Fruit fly (Drosophila melanogaster) whole organism, embryonic: ENCODE data around the gene Dif.

Source experiments
- Bgb ChIP-seq: fragments of 200-800 bp; sonication (Bioruptor generic); IDR thresholded peaks from 2 replicates; pipeline ENCODE4 v1.3.6; 2022; ENCODE audit warnings: missing biosample characterization, missing genetic modification characterization; ENCODE audit not compliant: partially characterized antibody
- Blimp-1 ChIP-seq: fragments of 200-800 bp; sonication (Bioruptor generic); optimal IDR thresholded peaks from 3 replicates; lab custom pipeline; 2018; ENCODE audit warnings: missing biosample characterization, missing genetic modification characterization, mild to moderate bottlenecking, moderate library complexity, missing genetic modification reagents
- CG10267 ChIP-seq: fragments of 200-800 bp; sonication (Bioruptor generic); optimal IDR thresholded peaks from 2 replicates; lab custom pipeline; 2018; ENCODE audit warnings: missing biosample characterization, mild to moderate bottlenecking, missing genetic modification characterization, moderate library complexity
- CG11723 ChIP-seq: fragments of 200-800 bp; sonication (Bioruptor generic); optimal IDR thresholded peaks from 2 replicates; lab custom pipeline; 2017; ENCODE audit warnings: missing biosample characterization, mild to moderate bottlenecking, missing genetic modification characterization
- CG12071 ChIP-seq: fragments of 200-800 bp; sonication (Bioruptor generic); optimal IDR thresholded peaks from 3 replicates; lab custom pipeline; 2018; ENCODE audit warnings: missing biosample characterization, mild to moderate bottlenecking, missing genetic modification characterization
- CG14014 ChIP-seq: fragments of 200-800 bp; sonication (Bioruptor generic); IDR thresholded peaks from 2 replicates; pipeline ENCODE4 v1.3.6; 2022; ENCODE audit warnings: missing biosample characterization, missing genetic modification characterization
- CG15601 ChIP-seq: fragments of 200-800 bp; sonication (Bioruptor generic); optimal IDR thresholded peaks from 3 replicates; lab custom pipeline; 2019; ENCODE audit warnings: missing biosample characterization, mild to moderate bottlenecking, missing genetic modification characterization, moderate library complexity
- CG1603 ChIP-seq: fragments of 200-800 bp; sonication (Bioruptor generic); optimal IDR thresholded peaks from 2 replicates; lab custom pipeline; 2019; ENCODE audit warnings: missing biosample characterization, mild to moderate bottlenecking, missing genetic modification characterization, moderate library complexity
- CG16779 ChIP-seq: fragments of 200-800 bp; sonication (Bioruptor generic); IDR thresholded peaks from 2 replicates; pipeline ENCODE4 v1.3.6; 2022; ENCODE audit warnings: missing biosample characterization, missing genetic modification characterization
- CG17186 ChIP-seq: fragments of 200-800 bp; sonication (Bioruptor generic); optimal IDR thresholded peaks from 3 replicates; lab custom pipeline; 2017; ENCODE audit warnings: missing biosample characterization, missing genetic modification reagents, missing genetic modification characterization
- CG18599 ChIP-seq: fragments of 200-800 bp; sonication (Bioruptor generic); optimal IDR thresholded peaks from 3 replicates; lab custom pipeline; 2017; ENCODE audit warnings: missing biosample characterization, missing genetic modification characterization, mild to moderate bottlenecking, moderate library complexity, missing genetic modification reagents
- CG31365 ChIP-seq: fragments of 200-800 bp; sonication (Bioruptor generic); optimal IDR thresholded peaks from 2 replicates; lab custom pipeline; 2018; ENCODE audit warnings: missing biosample characterization, mild to moderate bottlenecking, missing genetic modification characterization
- CG33213 ChIP-seq: fragments of 200-800 bp; sonication (Bioruptor generic); optimal IDR thresholded peaks from 3 replicates; lab custom pipeline; 2016; ENCODE audit warnings: missing biosample characterization, missing genetic modification characterization
- CG33557 ChIP-seq: fragments of 200-800 bp; sonication (Bioruptor generic); optimal IDR thresholded peaks from 2 replicates; lab custom pipeline; 2019; ENCODE audit warnings: missing biosample characterization, mild to moderate bottlenecking, missing genetic modification characterization, moderate library complexity
- CG34376 ChIP-seq: fragments of 200-800 bp; sonication (Bioruptor generic); optimal IDR thresholded peaks from 2 replicates; lab custom pipeline; 2018; ENCODE audit warnings: missing biosample characterization, mild to moderate bottlenecking, missing genetic modification characterization
- CG9797 ChIP-seq: fragments of 200-800 bp; sonication (Bioruptor generic); optimal IDR thresholded peaks from 3 replicates; lab custom pipeline; 2018; ENCODE audit warnings: missing biosample characterization, mild to moderate bottlenecking, missing genetic modification characterization
- Dad ChIP-seq: fragments of 200-800 bp; sonication (Bioruptor generic); optimal IDR thresholded peaks from 3 replicates; lab custom pipeline; 2016; ENCODE audit warnings: missing biosample characterization, missing genetic modification characterization
- ERR ChIP-seq: fragments of 200-800 bp; sonication (Bioruptor generic); optimal IDR thresholded peaks from 2 replicates; lab custom pipeline; 2016; ENCODE audit warnings: missing biosample characterization, missing genetic modification characterization
- Ets65A ChIP-seq: fragments of 200-800 bp; sonication (Bioruptor generic); peaks from one replicate; lab custom pipeline; 2016; ENCODE audit warnings: missing biosample characterization, missing genetic modification characterization
- Gug ChIP-seq: fragments of 200-800 bp; sonication (Bioruptor generic); IDR thresholded peaks from 4 replicates; pipeline ENCODE4 v1.3.6; 2022; ENCODE audit warnings: missing biosample characterization, missing genetic modification characterization
- Jarid2 ChIP-seq: fragments of 200-800 bp; sonication (Bioruptor generic); optimal IDR thresholded peaks from 3 replicates; lab custom pipeline; 2017; ENCODE audit warnings: mild to moderate bottlenecking, missing biosample characterization, missing genetic modification reagents, missing genetic modification characterization
- MBD-R2 ChIP-seq: fragments of 200-800 bp; sonication (Bioruptor generic); IDR thresholded peaks from 2 replicates; pipeline ENCODE4 v1.3.6; 2022; ENCODE audit warnings: missing biosample characterization, missing genetic modification characterization
- MESR4 ChIP-seq: fragments of 200-800 bp; sonication (Bioruptor generic); optimal IDR thresholded peaks from 2 replicates; lab custom pipeline; 2018; ENCODE audit warnings: missing biosample characterization, mild to moderate bottlenecking, missing genetic modification characterization, moderate library complexity
- Meics ChIP-seq: fragments of 200-800 bp; sonication (Bioruptor generic); optimal IDR thresholded peaks from 2 replicates; lab custom pipeline; 2017; ENCODE audit warnings: missing biosample characterization, mild to moderate bottlenecking, missing genetic modification characterization
- Nf-YC ChIP-seq: fragments of 200-800 bp; optimal IDR thresholded peaks from 3 replicates; lab custom pipeline; 2019; ENCODE audit warnings: missing biosample characterization, mild to moderate bottlenecking, missing genetic modification characterization, moderate library complexity
- Oli ChIP-seq: fragments of 200-800 bp; sonication (Bioruptor generic); optimal IDR thresholded peaks from 2 replicates; lab custom pipeline; 2018; ENCODE audit warnings: missing biosample characterization, mild to moderate bottlenecking, missing genetic modification characterization, moderate library complexity
- Rfx ChIP-seq: fragments of 200-800 bp; sonication (Bioruptor generic); IDR thresholded peaks from 2 replicates; pipeline ENCODE4 v1.3.6; 2022; ENCODE audit warnings: missing biosample characterization, missing genetic modification characterization
- ara ChIP-seq: fragments of 200-800 bp; sonication (Bioruptor generic); IDR thresholded peaks from 2 replicates; pipeline ENCODE4 v1.3.6; 2022; ENCODE audit warnings: missing biosample characterization, missing genetic modification characterization
- bcd ChIP-seq: fragments of 200-800 bp; sonication (Bioruptor generic); optimal IDR thresholded peaks from 2 replicates; lab custom pipeline; 2017; ENCODE audit warnings: missing biosample characterization, mild to moderate bottlenecking, missing genetic modification characterization
- bsh ChIP-seq, 2 experiments: fragments of 200-800 bp; sonication (Bioruptor generic); optimal IDR thresholded peaks; 2 replicates each; lab custom pipeline; 2017 to 2018; ENCODE audit warnings: mild to moderate bottlenecking in 2 of 2, missing biosample characterization in 2 of 2, missing genetic modification characterization in 2 of 2, moderate library complexity in 1 of 2
- chn ChIP-seq: fragments of 200-800 bp; sonication (Bioruptor generic); optimal IDR thresholded peaks from 2 replicates; lab custom pipeline; 2016; ENCODE audit warnings: missing biosample characterization, missing genetic modification characterization
- ci ChIP-seq: fragments of 200-800 bp; sonication (Bioruptor generic); IDR thresholded peaks from 3 replicates; pipeline ENCODE4 v1.3.6; 2022; ENCODE audit warnings: missing biosample characterization, missing genetic modification characterization
- danr ChIP-seq: fragments of 200-800 bp; sonication (Bioruptor generic); IDR thresholded peaks from 2 replicates; pipeline ENCODE4 v1.3.6; 2022; ENCODE audit warnings: missing biosample characterization, missing genetic modification characterization
- dm ChIP-seq: fragments of 200-800 bp; sonication (Bioruptor generic); optimal IDR thresholded peaks from 3 replicates; lab custom pipeline; 2016; ENCODE audit warnings: missing biosample characterization, missing genetic modification characterization
- eyg ChIP-seq: fragments of 200-800 bp; sonication (Bioruptor generic); optimal IDR thresholded peaks from 3 replicates; lab custom pipeline; 2016; ENCODE audit warnings: missing biosample characterization, missing genetic modification characterization
- gcm2 ChIP-seq: fragments of 200-800 bp; sonication (Bioruptor generic); optimal IDR thresholded peaks from 2 replicates; lab custom pipeline; 2016; ENCODE audit warnings: missing biosample characterization, missing genetic modification characterization
- jing ChIP-seq: fragments of 200-800 bp; sonication (Bioruptor generic); optimal IDR thresholded peaks from 2 replicates; lab custom pipeline; 2018; ENCODE audit warnings: missing biosample characterization, mild to moderate bottlenecking, missing genetic modification characterization
- lov ChIP-seq, 2 experiments: fragments of 200-800 bp in 1 of 2; fragments of >200 bp in 1 of 2; sonication (Bioruptor generic) in 1 of 2; IDR thresholded peaks in 1 of 2; optimal IDR thresholded peaks in 1 of 2; 2 replicates in 1 of 2; 3 replicates in 1 of 2; pipeline versions ENCODE4 v1.3.6 to Lab custom; 2017 to 2022; ENCODE audit warnings: missing biosample characterization in 1 of 2, missing genetic modification characterization in 1 of 2
- nau ChIP-seq: fragments of 200-800 bp; sonication (Bioruptor generic); optimal IDR thresholded peaks from 3 replicates; lab custom pipeline; 2017; ENCODE audit warnings: missing biosample characterization, mild to moderate bottlenecking, missing genetic modification characterization, missing genetic modification reagents
- onecut ChIP-seq: fragments of 200-800 bp; sonication (Bioruptor generic); IDR thresholded peaks from 2 replicates; pipeline ENCODE4 v1.3.6; 2022; ENCODE audit warnings: missing biosample characterization, missing genetic modification characterization
- scrt ChIP-seq: fragments of 200-800 bp; sonication (Bioruptor generic); optimal IDR thresholded peaks from 2 replicates; lab custom pipeline; 2018; ENCODE audit warnings: missing biosample characterization, mild to moderate bottlenecking, missing genetic modification characterization, moderate library complexity
- slbo ChIP-seq: fragments of 200-800 bp; sonication (Bioruptor generic); IDR thresholded peaks from 2 replicates; pipeline ENCODE4 v1.3.6; 2022; ENCODE audit warnings: missing biosample characterization, missing genetic modification characterization
- sna ChIP-seq: fragments of 200-800 bp; sonication (Bioruptor generic); IDR thresholded peaks from 2 replicates; pipeline ENCODE4 v1.3.6; 2022; ENCODE audit warnings: missing biosample characterization, missing genetic modification characterization; ENCODE audit not compliant: partially characterized antibody
- tin ChIP-seq: fragments of 200-800 bp; sonication (Bioruptor generic); optimal IDR thresholded peaks from 3 replicates; lab custom pipeline; 2016; ENCODE audit warnings: missing biosample characterization, missing genetic modification characterization
- ttk ChIP-seq: fragments of 200-800 bp; sonication (Bioruptor generic); IDR thresholded peaks from 2 replicates; pipeline ENCODE4 v2.1.2; 2022; ENCODE audit warnings: missing biosample characterization, missing genetic modification characterization
- vnd ChIP-seq: fragments of 200-800 bp; sonication (Bioruptor generic); IDR thresholded peaks from 3 replicates; pipeline ENCODE4 v1.3.6; 2022; ENCODE audit warnings: missing biosample characterization, missing genetic modification characterization; ENCODE audit not compliant: partially characterized antibody
- zen2 ChIP-seq: fragments of 200-800 bp; sonication (Bioruptor generic); IDR thresholded peaks from 3 replicates; pipeline ENCODE4 v1.3.6; 2022; ENCODE audit warnings: missing biosample characterization, missing genetic modification characterization; ENCODE audit not compliant: partially characterized antibody

Gene Dif

DNA sequence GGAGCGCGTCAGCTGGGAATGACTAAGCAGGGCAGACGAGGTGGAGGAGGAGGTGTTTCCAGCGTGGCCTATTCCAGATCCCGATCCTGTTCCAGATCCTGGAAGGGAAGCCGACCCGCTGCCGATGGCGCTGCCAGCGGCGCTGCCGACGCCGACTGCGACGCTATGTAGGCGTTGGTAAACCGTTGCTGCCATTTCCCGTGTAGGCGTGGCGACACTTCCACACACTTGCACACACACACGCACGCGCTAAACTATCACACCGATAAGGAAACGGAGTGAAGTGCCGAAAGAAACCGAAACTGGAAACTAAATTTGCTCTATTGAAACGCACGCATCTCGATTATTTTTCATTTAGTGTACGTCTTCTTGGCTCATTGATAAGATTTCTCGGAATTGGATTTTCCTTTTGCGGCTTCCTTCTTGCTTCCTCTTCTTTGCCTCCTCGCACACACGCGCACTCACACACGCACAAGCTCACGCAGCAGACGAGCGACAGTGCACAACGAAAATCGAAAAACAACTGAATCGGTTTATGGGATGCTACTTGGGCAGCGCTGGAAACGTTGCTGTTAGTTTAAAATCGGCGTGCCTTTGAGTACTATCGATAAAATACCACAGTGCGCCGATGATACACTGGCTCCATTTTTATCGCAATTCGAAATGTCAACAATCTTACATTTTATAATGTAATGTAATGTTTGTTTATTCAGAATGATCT, 49.2 kb downstream of the Dif start, which contains the start of gene Lrch (continued):
- TF ChIP-seq CG33557 (GFP tag; lab: Kevin White, UChicago): peak; percentile 47
- TF ChIP-seq lov (optimal IDR thresholded peaks at IDR 0.05; lab: Kevin White, UChicago): no peak
- TF ChIP-seq lov (GFP tag; IDR thresholded peaks at IDR 0.05; lab: Robert Waterston, UW): no peak
- TF ChIP-seq Meics: peak; percentile 86
- peak; percentile 51; the same call in 1 of the 3 replicates for TF ChIP-seq zen2 (GFP tag; lab: Robert Waterston, UW)
- TF ChIP-seq ERR (GFP tag; lab: Kevin White, UChicago): peak; percentile 48
- TF ChIP-seq gcm2: no peak
- TF ChIP-seq CG15601 (tag; lab: Kevin White, UChicago): peak; percentile 10
- TF ChIP-seq bsh (GFP tag; optimal IDR thresholded peaks at IDR 0.05; lab: Kevin White, UChicago): peak in 1 of 2 experiments; percentile 2
- TF ChIP-seq ttk (GFP tag; lab: Robert Waterston, UW): no peak
- peak; percentile 99 for TF ChIP-seq Jarid2 (GFP tag; lab: Kevin White, UChicago)
- peak; percentile 8 for TF ChIP-seq CG31365
- TF ChIP-seq CG11723 (GFP tag; lab: Kevin White, UChicago): no peak
- peak; percentile 9 for TF ChIP-seq Dad
- peak; percentile 34; the same call in 1 of the 2 replicates for TF ChIP-seq sna (GFP tag; lab: Robert Waterston, UW)
- no peak for TF ChIP-seq eyg (GFP tag; lab: Kevin White, UChicago)
- TF ChIP-seq MBD-R2 (GFP tag; lab: Robert Waterston, UW): peak; percentile 33; the same call in 1 of the 2 replicates
- peak; percentile 43; the same call in 1 of the 2 replicates for TF ChIP-seq CG16779
- TF ChIP-seq MESR4: peak; percentile 55
- no peak for TF ChIP-seq chn (GFP tag; lab: Kevin White, UChicago)
- TF ChIP-seq CG14014: peak; percentile 47; the same call in 1 of the 2 replicates
- peak; percentile 26 for TF ChIP-seq CG33213 (GFP tag; lab: Kevin White, UChicago)
- peak; percentile 56; the same call in 2 of the 3 replicates for TF ChIP-seq vnd (GFP tag; lab: Robert Waterston, UW)
- TF ChIP-seq scrt (GFP tag; lab: Kevin White, UChicago): peak; percentile 55
- TF ChIP-seq Rfx: peak; percentile 49
- peak; percentile 45 for TF ChIP-seq CG12071 (GFP tag; lab: Kevin White, UChicago)
- peak; percentile 89 for TF ChIP-seq Bgb
- peak; percentile 32 for TF ChIP-seq Blimp-1 (GFP tag; lab: Kevin White, UChicago)
- peak; percentile 67 for TF ChIP-seq ci
- 0 out of 2 replicates have a peak, but pooled peaks have one; percentile 34 for TF ChIP-seq ara (GFP tag; lab: Robert Waterston, UW)
- TF ChIP-seq tin: peak; percentile 7
- peak; percentile 2 for TF ChIP-seq CG18599 (GFP tag; lab: Kevin White, UChicago)
- peak; percentile 23 for TF ChIP-seq bcd (GFP tag; lab: Kevin White, UChicago)
- TF ChIP-seq danr (GFP tag; lab: Robert Waterston, UW): no peak
- TF ChIP-seq Ets65A (GFP tag; lab: Kevin White, UChicago): no peak
- peak; percentile 44 for TF ChIP-seq dm (GFP tag; lab: Kevin White, UChicago)
- peak; percentile 30; the same call in 1 of the 4 replicates for TF ChIP-seq Gug (GFP tag; lab: Robert Waterston, UW)
- TF ChIP-seq CG17186 (GFP tag; lab: Kevin White, UChicago): peak; percentile 78
- peak; percentile 68 for TF ChIP-seq onecut (GFP tag; lab: Robert Waterston, UW)
- no peak for TF ChIP-seq jing (GFP tag; lab: Kevin White, UChicago)
- no peak for TF ChIP-seq CG10267 (tag; lab: Kevin White, UChicago)
- TF ChIP-seq slbo: peak; percentile 39; the same call in 1 of the 2 replicates
- TF ChIP-seq CG1603 (tag; lab: Kevin White, UChicago): peak; percentile 63
- TF ChIP-seq CG34376 (GFP tag; lab: Kevin White, UChicago): peak; percentile 36
- no peak for TF ChIP-seq CG9797 (GFP tag; lab: Kevin White, UChicago)
- peak; percentile 8 for TF ChIP-seq nau (GFP tag; lab: Kevin White, UChicago)
- TF ChIP-seq Oli: no peak
- TF ChIP-seq Nf-YC: peak; percentile 59
- TF ChIP-seq, all 482 proteins: peak for 183
